Worm (Caenorhabditis elegans) whole organism, young adult: ENCODE data around the gene ddn-1.

Experiments
- D2030.7 ChIP-seq: fragments of 200-800 bp; sonication (Bioruptor generic); IDR thresholded peaks from 2 replicates; pipeline ENCODE4 v1.3.6; 2022; ENCODE audit warnings: missing genetic modification reagents, missing genetic modification characterization, missing compliant biosample characterization
- F39B2.1 ChIP-seq: fragments of 200-800 bp; sonication (Bioruptor generic); IDR thresholded peaks from 2 replicates; pipeline ENCODE4 v1.3.6; 2022; ENCODE audit warnings: missing genetic modification reagents, missing genetic modification characterization, missing compliant biosample characterization
- F49E8.2 ChIP-seq: sonication (generic microtip); optimal IDR thresholded peaks from 3 replicates; lab custom pipeline; 2017; ENCODE audit warnings: missing genetic modification characterization, mild to moderate bottlenecking, missing compliant biosample characterization, antibody characterized with exemption, moderate library complexity; ENCODE audit not compliant: insufficient read depth
- F57A8.1 ChIP-seq: fragments of 200-800 bp; sonication (Bioruptor generic); optimal IDR thresholded peaks from 2 replicates; lab custom pipeline; 2018; ENCODE audit warnings: mild to moderate bottlenecking, missing genetic modification characterization, moderate library complexity, missing compliant biosample characterization
- K11D2.4 ChIP-seq: fragments of 200-800 bp; sonication (Bioruptor generic); IDR thresholded peaks from 2 replicates; pipeline ENCODE4 v1.3.6; 2022; ENCODE audit warnings: missing genetic modification reagents, missing genetic modification characterization, missing compliant biosample characterization
- Y56A3A.18 ChIP-seq: fragments of 200-800 bp; sonication (Bioruptor generic); IDR thresholded peaks from 2 replicates; pipeline ENCODE4 v1.3.6; 2022; ENCODE audit warnings: missing genetic modification reagents, missing genetic modification characterization, missing compliant biosample characterization
- Y67H2A.10 ChIP-seq: fragments of 200-800 bp; sonication (Bioruptor generic); conservative IDR thresholded peaks from 2 replicates; pipeline ENCODE4 v1.3.6; 2022; ENCODE audit warnings: missing genetic modification reagents, missing genetic modification characterization, missing compliant biosample characterization
- aptf-3 ChIP-seq: fragments of 200-800 bp; sonication (Bioruptor generic); IDR thresholded peaks from 2 replicates; pipeline ENCODE4 v1.3.6; 2022; ENCODE audit warnings: missing genetic modification characterization, missing compliant biosample characterization
- attf-5 ChIP-seq: fragments of 200-800 bp; sonication (Bioruptor generic); optimal IDR thresholded peaks from 2 replicates; lab custom pipeline; 2018; ENCODE audit warnings: mild to moderate bottlenecking, missing genetic modification characterization, missing compliant biosample characterization
- ceh-27 ChIP-seq: fragments of 200-800 bp; sonication (Bioruptor generic); optimal IDR thresholded peaks from 2 replicates; lab custom pipeline; 2018; ENCODE audit warnings: mild to moderate bottlenecking, missing genetic modification characterization, moderate library complexity, missing compliant biosample characterization
- ceh-40 ChIP-seq: fragments of 200-800 bp; sonication (Bioruptor generic); IDR thresholded peaks from 2 replicates; pipeline ENCODE4 v1.3.6; 2022; ENCODE audit warnings: missing genetic modification characterization, missing compliant biosample characterization
- fkh-3 ChIP-seq: sonication (generic microtip); optimal IDR thresholded peaks from 2 replicates; lab custom pipeline; 2016; ENCODE audit warnings: mild to moderate bottlenecking, missing genetic modification characterization, missing compliant biosample characterization
- hlh-26 ChIP-seq: fragments of 200-800 bp; sonication (Bioruptor generic); conservative IDR thresholded peaks from 2 replicates; pipeline ENCODE4 v1.3.6; 2022; ENCODE audit warnings: missing genetic modification reagents, missing genetic modification characterization, missing compliant biosample characterization
- hrde-1 ChIP-seq: sonication (generic microtip); optimal IDR thresholded peaks from 2 replicates; lab custom pipeline; 2016; ENCODE audit warnings: missing genetic modification characterization, mild to moderate bottlenecking, missing compliant biosample characterization, moderate library complexity, missing genotype, missing genetic modification reagents, borderline replicate concordance
- hsf-1 ChIP-seq: fragments of 200-800 bp; sonication (Bioruptor generic); IDR thresholded peaks from 2 replicates; pipeline ENCODE4 v1.3.6; 2022; ENCODE audit warnings: missing genetic modification reagents, missing genetic modification characterization, missing compliant biosample characterization
- lin-54 ChIP-seq: fragments of 200-800 bp; sonication (Bioruptor generic); optimal IDR thresholded peaks from 2 replicates; lab custom pipeline; 2018; ENCODE audit warnings: mild to moderate bottlenecking, missing genetic modification characterization, missing compliant biosample characterization
- lir-1 ChIP-seq: fragments of 200-800 bp; sonication (Bioruptor generic); conservative IDR thresholded peaks from 2 replicates; pipeline ENCODE4 v1.3.6; 2022; ENCODE audit warnings: missing genetic modification reagents, missing genetic modification characterization, missing compliant biosample characterization
- madf-10 ChIP-seq: sonication (generic microtip); optimal IDR thresholded peaks from 2 replicates; lab custom pipeline; 2016; ENCODE audit warnings: mild to moderate bottlenecking, missing genetic modification characterization, missing compliant biosample characterization
- mcd-1 ChIP-seq: fragments of 200-800 bp; sonication (Bioruptor generic); IDR thresholded peaks from 2 replicates; pipeline ENCODE4 v1.3.6; 2022; ENCODE audit warnings: missing genetic modification reagents, missing genetic modification characterization, missing compliant biosample characterization
- mes-4 ChIP-seq: sonication (generic microtip); optimal IDR thresholded peaks from 2 replicates; lab custom pipeline; 2016; ENCODE audit warnings: missing genotype, missing genetic modification characterization, missing compliant biosample characterization
- nfya-1 ChIP-seq: sonication (generic microtip); optimal IDR thresholded peaks from 2 replicates; lab custom pipeline; 2017; ENCODE audit warnings: antibody characterized with exemption, missing compliant biosample characterization, missing genetic modification characterization, borderline replicate concordance; ENCODE audit not compliant: insufficient read depth
- nfyb-1 ChIP-seq: fragments of 200-800 bp; sonication (Bioruptor generic); IDR thresholded peaks from 2 replicates; pipeline ENCODE4 v1.3.6; 2022; ENCODE audit warnings: missing genetic modification reagents, missing genetic modification characterization, missing compliant biosample characterization
- nhr-80 ChIP-seq: sonication (generic microtip); optimal IDR thresholded peaks from 2 replicates; lab custom pipeline; 2016; ENCODE audit warnings: missing genetic modification characterization, missing compliant biosample characterization
- pha-4 ChIP-seq: fragments of 150-350 bp; sonication (generic microtip); optimal IDR thresholded peaks from 2 replicates; lab custom pipeline; 2014; ENCODE audit warnings: missing biosample characterization, missing genetic modification reagents, missing genetic modification characterization
- rcor-1 ChIP-seq: fragments of 200-800 bp; sonication (Bioruptor generic); IDR thresholded peaks from 2 replicates; pipeline ENCODE4 v1.3.6; 2022; ENCODE audit warnings: missing genetic modification reagents, missing genetic modification characterization, missing compliant biosample characterization
- rpc-1 ChIP-seq, 2 experiments: fragments of 150-350 bp in 1 of 2; sonication (generic microtip) in 1 of 2; optimal IDR thresholded peaks; 2 replicates each; lab custom pipeline; 2014 to 2018; ENCODE audit warnings: missing biosample characterization in 1 of 2, missing genetic modification characterization in 1 of 2, missing genetic modification reagents in 1 of 2, missing genotype in 1 of 2
- sdz-38 ChIP-seq: sonication (generic microtip); optimal IDR thresholded peaks from 2 replicates; lab custom pipeline; 2016; ENCODE audit warnings: missing genotype, missing genetic modification characterization, missing compliant biosample characterization
- snpc-1.3 ChIP-seq: sonication (generic microtip); optimal IDR thresholded peaks from 2 replicates; lab custom pipeline; 2017; ENCODE audit warnings: missing genetic modification characterization, mild to moderate bottlenecking, missing compliant biosample characterization, antibody characterized with exemption, moderate library complexity, missing genotype, missing genetic modification reagents; ENCODE audit not compliant: insufficient read depth
- snpc-3.4 ChIP-seq: sonication (generic microtip); optimal IDR thresholded peaks from 2 replicates; lab custom pipeline; 2017; ENCODE audit warnings: missing genetic modification characterization, mild to moderate bottlenecking, missing compliant biosample characterization, antibody characterized with exemption, moderate library complexity, missing genotype, missing genetic modification reagents
- snpc-4 ChIP-seq, 5 experiments: fragments of 150-350 bp in 1 of 5; sonication (generic microtip) in 4 of 5; optimal IDR thresholded peaks; 2 replicates each; lab custom pipeline; 2014 to 2018; ENCODE audit warnings: missing genetic modification characterization in 5 of 5, missing biosample characterization in 3 of 5, antibody characterized with exemption in 2 of 5, mild to moderate bottlenecking in 2 of 5, missing compliant biosample characterization in 2 of 5, missing genotype in 2 of 5, moderate library complexity in 2 of 5, missing genetic modification reagents in 1 of 5
- sptf-2 ChIP-seq: fragments of 200-800 bp; sonication (Bioruptor generic); optimal IDR thresholded peaks from 2 replicates; lab custom pipeline; 2018; ENCODE audit warnings: mild to moderate bottlenecking, missing genetic modification characterization, missing compliant biosample characterization
- ztf-22 ChIP-seq: fragments of 200-800 bp; sonication (Bioruptor generic); optimal IDR thresholded peaks from 2 replicates; lab custom pipeline; 2018; ENCODE audit warnings: mild to moderate bottlenecking, missing genetic modification characterization, moderate library complexity, missing compliant biosample characterization
- ztf-25 ChIP-seq: fragments of 200-800 bp; sonication (Bioruptor generic); IDR thresholded peaks from 2 replicates; pipeline ENCODE4 v1.3.6; 2022; ENCODE audit warnings: missing genetic modification reagents, missing genetic modification characterization, missing compliant biosample characterization

Gene ddn-1

DNA sequence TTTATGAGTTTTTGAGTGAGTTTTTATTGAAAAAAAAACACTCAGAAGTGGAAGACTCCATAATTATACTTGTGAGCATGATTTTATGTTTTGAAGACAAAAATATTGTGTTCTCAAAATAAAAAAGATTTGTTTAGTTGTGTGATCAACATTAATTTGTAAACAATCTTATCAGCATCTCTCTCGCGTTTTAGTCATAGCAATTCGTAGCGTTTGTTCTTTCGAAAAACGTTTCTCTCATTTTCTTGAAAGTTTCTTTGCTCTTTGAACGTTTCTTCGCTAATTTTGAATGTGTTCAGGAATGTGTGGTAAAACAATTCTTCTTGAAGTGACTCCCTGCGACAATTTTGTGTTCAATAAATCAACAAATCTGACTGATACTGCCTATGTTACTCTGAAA lies 21.2 kb downstream of the ddn-1 start, which contains the start of gene ZC196.2:
Gene ZC196.2 (plus strand): TSS at position 301 of the 400 bp plus-strand sequence.
- TF ChIP-seq mes-4 (no peak), hlh-26 (GFP tag; lab: Robert Waterston, UW) (no peak), ztf-22 (GFP tag; lab: Kevin White, UChicago) (no peak), aptf-3 (no peak), K11D2.4 (GFP tag; lab: Robert Waterston, UW) (no peak), lin-54 (GFP tag; lab: Kevin White, UChicago) (no peak), sdz-38 (tag; lab: Kevin White, UChicago) (no peak), D2030.7 (GFP tag; lab: Robert Waterston, UW) (no peak), rpc-1 (optimal IDR thresholded peaks at IDR 0.05; lab: Kevin White, UChicago) (no peak), rpc-1 (tag; optimal IDR thresholded peaks at IDR 0.05; lab: Kevin White, UChicago) (no peak), snpc-4 (GFP tag; optimal IDR thresholded peaks at IDR 0.05; lab: Kevin White, UChicago) (no peak), snpc-4 (tag; optimal IDR thresholded peaks at IDR 0.05; lab: Kevin White, UChicago) (no peak), attf-5 (GFP tag; lab: Kevin White, UChicago) (no peak), ceh-40 (GFP tag; lab: Robert Waterston, UW) (no peak), F57A8.1 (no peak), nfyb-1 (no peak), hrde-1 (no peak), nhr-80 (no peak), sptf-2 (GFP tag; lab: Kevin White, UChicago) (no peak), ceh-27 (GFP tag; lab: Kevin White, UChicago) (no peak), snpc-3.4 (tag; lab: Kevin White, UChicago) (no peak), F49E8.2 (tag; lab: Kevin White, UChicago) (no peak)
- TF ChIP-seq, all 124 proteins: peak for 0

ce11 chrV:8736369-8736768 lies 23.9 kb downstream of the ddn-1 start, which contains the start of gene ZC196.3:
ZC196.3 (plus strand) TSS chrV:8736669.
- TF ChIP-seq mes-4 (no peak), F39B2.1 (GFP tag; lab: Robert Waterston, UW) (no peak), sdz-38 (tag; lab: Kevin White, UChicago) (no peak), ceh-40 (GFP tag; lab: Robert Waterston, UW) (no peak), mcd-1 (GFP tag; lab: Robert Waterston, UW) (no peak), nhr-80 (no peak), pha-4 (tag; lab: Kevin White, UChicago) (no peak), fkh-3 (tag; lab: Kevin White, UChicago) (no peak), lin-54 (GFP tag; lab: Kevin White, UChicago) (no peak), attf-5 (GFP tag; lab: Kevin White, UChicago) (no peak), snpc-1.3 (tag; lab: Kevin White, UChicago) (no peak), Y67H2A.10 (GFP tag; lab: Robert Waterston, UW) (no peak), rcor-1 (GFP tag; lab: Robert Waterston, UW) (no peak), madf-10 (tag; lab: Kevin White, UChicago) (no peak)

DNA sequence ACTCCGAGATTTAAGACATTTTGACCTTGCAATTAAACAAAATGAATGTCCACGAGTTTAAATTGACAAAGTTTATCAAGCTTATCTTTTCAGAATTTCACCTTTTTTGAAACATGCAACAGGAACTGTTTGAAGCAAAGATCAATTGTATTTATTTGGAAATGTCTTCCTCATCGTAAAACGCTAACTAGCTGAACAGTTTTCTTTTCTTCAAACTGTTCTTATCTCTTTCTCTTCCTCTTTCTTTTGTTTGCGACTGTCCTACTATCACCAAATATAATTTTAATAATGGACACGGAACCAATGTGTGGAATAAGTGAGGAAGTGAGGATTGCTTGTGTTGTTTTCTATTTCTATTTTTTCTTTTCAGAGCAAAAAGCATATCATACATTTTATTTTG lies 27.4 kb downstream of the ddn-1 start, which contains the start of gene ZC196.4:
Gene ZC196.4 (plus strand): TSS at position 173 of the 400 bp plus-strand sequence.
- TF ChIP-seq nhr-80 (peak; percentile 28), Y56A3A.18 (no peak)

- no peak for TF ChIP-seq ztf-22 (GFP tag; lab: Kevin White, UChicago)
- peak; percentile 38 for TF ChIP-seq nhr-80
- TF ChIP-seq, all 124 proteins: peak for 1
Observed at ce11 chrV:8730991-8731390, 29.3 kb downstream of the ddn-1 start.

DNA sequence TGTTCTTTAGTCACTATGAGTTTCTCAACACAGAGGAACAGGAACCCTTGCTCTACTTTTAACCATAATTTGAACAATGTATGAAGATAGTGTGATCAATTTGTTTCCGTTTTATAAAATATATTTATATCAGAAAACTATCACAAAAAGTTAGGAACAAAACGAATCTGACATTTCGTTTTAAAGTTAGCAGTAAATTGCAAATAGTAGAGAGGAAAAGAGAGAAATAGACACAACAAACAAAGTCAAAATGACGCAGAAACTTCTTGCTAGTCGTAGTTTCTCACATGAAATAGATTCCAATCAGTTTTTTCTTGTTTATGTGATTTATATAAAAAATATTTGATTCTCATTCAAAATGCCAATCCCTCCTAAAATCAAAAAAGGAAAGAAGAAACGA lies 31.2 kb downstream of the ddn-1 start, which contains the start of gene ZC196.5:
Gene ZC196.5 (plus strand): TSS at position 301 of the 400 bp plus-strand sequence.
- TF ChIP-seq hsf-1 (GFP tag; lab: Robert Waterston, UW) (no peak), nfya-1 (tag; lab: Kevin White, UChicago) (no peak), ztf-25 (no peak), lir-1 (GFP tag; lab: Robert Waterston, UW) (no peak)
